Worm (Caenorhabditis elegans): ENCODE data around the gene C31G12.3.
"Not testable (repeated sequence)": the region's sequence is repeated elsewhere in the genome, so short reads cannot be mapped to it uniquely, and the experiment has no call there.

Gene C31G12.3

DNA sequence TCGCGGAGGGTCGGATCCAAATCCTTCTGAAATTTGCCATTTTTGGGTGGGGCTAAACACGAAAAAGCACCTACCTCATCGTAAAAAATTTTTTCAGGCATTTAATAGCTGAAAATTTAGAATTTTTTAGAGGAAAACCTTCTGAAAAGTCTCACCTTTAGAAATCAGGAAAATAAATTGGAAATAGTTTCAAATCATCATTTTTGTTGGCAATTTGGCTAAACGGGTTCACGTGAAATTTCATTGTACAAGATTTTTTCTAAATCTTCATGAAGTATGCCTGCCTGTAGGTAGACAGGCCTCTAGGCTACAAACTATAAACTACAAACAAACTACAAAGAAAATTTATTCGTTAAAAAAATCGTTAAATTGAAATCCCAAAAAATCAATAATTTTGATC lies 16.7 kb upstream of the C31G12.3 start, which contains the start of gene C14A6.7:
Gene C14A6.7, minus strand, starts transcription at position 101 of the 400 bp plus-strand sequence.
- no peak for TF ChIP-seq W03F9.2 (tag; optimal IDR thresholded peaks at IDR 0.05)
- TF ChIP-seq dao-5 (tag; optimal IDR thresholded peaks at IDR 0.05), result no peak
- no peak for TF ChIP-seq him-1 (tag; optimal IDR thresholded peaks at IDR 0.05)

DNA sequence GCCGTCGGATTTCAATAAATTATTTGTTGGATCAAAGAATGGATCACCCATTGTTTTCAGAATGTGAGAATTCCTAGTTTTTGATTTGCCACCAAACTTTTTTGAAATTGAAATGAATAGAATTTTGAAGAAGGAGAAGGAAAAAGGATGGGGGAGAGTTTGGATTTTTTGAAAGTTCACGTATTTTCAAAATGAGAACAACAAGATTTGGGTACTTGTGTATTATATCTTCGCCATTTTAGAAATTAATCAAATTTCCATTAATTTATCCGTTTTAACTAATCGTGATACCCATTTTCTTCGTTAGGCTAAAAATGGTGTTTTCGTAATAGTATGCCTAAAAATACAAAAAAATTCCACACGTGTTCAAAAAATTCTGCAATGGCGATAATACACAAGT lies 13.4 kb upstream of the C31G12.3 start, which contains the start of gene C14A6.8:
Gene C14A6.8, minus strand, starts transcription at position 101 of the 400 bp plus-strand sequence.
- TF ChIP-seq W03F9.2 (tag; optimal IDR thresholded peaks at IDR 0.05), result no peak
- TF ChIP-seq dao-5 (tag; optimal IDR thresholded peaks at IDR 0.05), result no peak
- no peak for TF ChIP-seq him-1 (tag; optimal IDR thresholded peaks at IDR 0.05)

DNA sequence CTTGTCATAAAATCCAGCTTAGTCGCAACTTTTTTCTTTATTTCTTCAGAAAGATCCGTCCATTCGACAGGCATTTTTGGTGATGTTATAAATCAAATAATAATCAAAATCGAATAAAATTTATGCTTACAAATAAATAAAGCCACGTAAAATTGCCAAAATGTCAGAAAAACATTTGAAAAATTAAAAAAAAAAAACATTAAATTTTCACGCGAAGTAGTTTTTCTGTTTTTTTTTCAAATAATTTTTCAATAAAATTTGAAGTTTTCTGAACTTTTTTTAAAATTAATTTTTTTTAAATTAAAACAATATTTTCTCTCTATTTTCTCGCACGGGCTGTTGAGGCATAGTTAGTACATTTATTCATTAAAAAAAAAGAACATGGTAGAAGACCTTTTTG lies 6.4 kb upstream of the C31G12.3 start, which contains the start of gene C31G12.4:
Gene C31G12.4, minus strand, starts transcription at position 101 of the 400 bp plus-strand sequence.
- TF ChIP-seq him-1 (tag; optimal IDR thresholded peaks at IDR 0.05) (no peak), W03F9.2 (tag; optimal IDR thresholded peaks at IDR 0.05) (no peak), dao-5 (tag; optimal IDR thresholded peaks at IDR 0.05) (no peak)

DNA sequence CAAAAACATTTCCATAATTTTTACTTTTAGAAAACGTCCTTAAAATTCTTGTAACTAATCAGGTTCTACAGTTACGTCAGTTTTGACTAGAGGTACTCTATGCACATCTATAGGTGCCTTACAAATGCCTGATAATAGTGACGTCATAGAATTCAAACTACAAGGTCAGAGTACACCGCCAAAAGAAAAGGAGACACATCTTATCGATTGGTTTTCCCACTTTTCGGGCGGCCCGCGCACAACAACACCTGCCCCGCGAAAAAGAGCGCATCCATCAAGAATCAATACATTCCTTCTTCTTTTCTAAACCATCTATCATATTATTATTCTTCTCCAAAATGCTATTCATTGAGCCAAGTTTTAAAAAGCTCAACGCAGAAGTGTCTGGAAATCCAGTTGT lies 5.3 kb upstream of the C31G12.3 start, which contains the start of gene C31G12.1:
Gene C31G12.1, plus strand, starts transcription at position 301 of the 400 bp plus-strand sequence.
- no peak for TF ChIP-seq dao-5 (tag; optimal IDR thresholded peaks at IDR 0.05)
- TF ChIP-seq W03F9.2 (tag; optimal IDR thresholded peaks at IDR 0.05), result no peak
- no peak for TF ChIP-seq him-1 (tag; optimal IDR thresholded peaks at IDR 0.05)

DNA sequence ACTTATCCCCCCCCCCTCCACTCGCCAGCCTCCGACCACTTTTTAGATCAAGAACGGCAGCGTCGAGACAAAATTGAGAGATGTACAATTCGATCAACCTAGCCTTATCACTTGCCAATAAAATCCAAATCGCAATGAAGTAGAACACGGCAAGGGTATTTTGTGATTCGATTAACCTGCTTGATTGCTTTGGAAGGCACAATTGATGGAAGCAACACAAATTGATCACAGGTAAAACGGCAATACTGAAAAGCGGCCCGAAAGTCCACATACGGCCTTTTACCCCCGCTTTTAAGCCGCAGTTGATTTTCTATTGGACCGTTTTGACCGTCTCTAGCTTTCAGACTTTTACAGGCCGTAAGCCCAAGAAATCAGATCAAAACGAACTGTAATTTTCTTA lies 3.3 kb downstream of the C31G12.3 start, which contains the start of gene clec-245:
Gene clec-245, minus strand, starts transcription at position 101 of the 400 bp plus-strand sequence.
- no peak for TF ChIP-seq dao-5 (tag; optimal IDR thresholded peaks at IDR 0.05)
- TF ChIP-seq him-1 (tag; optimal IDR thresholded peaks at IDR 0.05), result no peak
- no peak for TF ChIP-seq W03F9.2 (tag; optimal IDR thresholded peaks at IDR 0.05)

DNA sequence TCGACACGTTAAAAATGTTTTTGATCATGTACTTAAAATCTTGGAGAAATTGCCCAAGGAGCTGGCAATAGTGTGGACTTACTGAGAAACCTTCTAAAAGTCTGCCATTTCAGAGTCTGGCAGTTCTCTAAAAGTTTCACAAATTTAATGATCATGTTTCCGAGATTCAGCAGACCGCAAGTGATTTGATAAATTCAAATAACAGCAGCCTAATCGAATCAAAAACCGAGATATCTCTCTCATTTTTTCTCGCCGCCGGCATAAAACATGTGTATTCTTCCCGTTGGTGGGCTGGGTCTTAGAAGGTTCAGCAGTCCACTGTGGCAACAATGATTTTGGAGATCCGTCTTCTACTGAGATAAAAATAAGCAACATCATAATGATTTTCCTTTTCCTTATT lies 4.2 kb downstream of the C31G12.3 start, which contains the start of gene clec-246:
Gene clec-246, plus strand, starts transcription at position 301 of the 400 bp plus-strand sequence.
- TF ChIP-seq dao-5 (tag; optimal IDR thresholded peaks at IDR 0.05) (no peak), him-1 (tag; optimal IDR thresholded peaks at IDR 0.05) (no peak), W03F9.2 (tag; optimal IDR thresholded peaks at IDR 0.05) (no peak)

DNA sequence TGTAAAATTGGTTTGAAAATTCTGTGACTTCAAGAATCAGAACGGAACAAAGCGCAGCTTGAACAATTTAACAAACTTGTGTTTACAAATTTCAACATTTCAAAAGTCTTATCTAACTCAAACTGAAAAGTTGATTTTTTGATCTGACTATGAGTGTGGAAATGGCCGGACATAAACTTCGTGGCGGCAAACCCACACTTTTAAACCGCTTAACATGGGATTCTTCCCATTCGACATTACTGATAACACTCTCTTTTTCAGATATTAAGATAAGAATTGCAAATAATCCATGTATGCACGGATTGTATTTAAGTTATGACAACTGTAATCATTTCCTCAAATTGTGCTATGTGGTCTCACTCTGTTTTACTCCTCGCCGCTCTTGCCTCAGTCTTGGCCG lies 6.1 kb downstream of the C31G12.3 start, which contains the start of gene clec-42:
Gene clec-42, plus strand, starts transcription at position 285 of the 400 bp plus-strand sequence.
- TF ChIP-seq W03F9.2 (tag; optimal IDR thresholded peaks at IDR 0.05), result no peak
- TF ChIP-seq him-1 (tag; optimal IDR thresholded peaks at IDR 0.05), result no peak
- no peak for TF ChIP-seq dao-5 (tag; optimal IDR thresholded peaks at IDR 0.05)

DNA sequence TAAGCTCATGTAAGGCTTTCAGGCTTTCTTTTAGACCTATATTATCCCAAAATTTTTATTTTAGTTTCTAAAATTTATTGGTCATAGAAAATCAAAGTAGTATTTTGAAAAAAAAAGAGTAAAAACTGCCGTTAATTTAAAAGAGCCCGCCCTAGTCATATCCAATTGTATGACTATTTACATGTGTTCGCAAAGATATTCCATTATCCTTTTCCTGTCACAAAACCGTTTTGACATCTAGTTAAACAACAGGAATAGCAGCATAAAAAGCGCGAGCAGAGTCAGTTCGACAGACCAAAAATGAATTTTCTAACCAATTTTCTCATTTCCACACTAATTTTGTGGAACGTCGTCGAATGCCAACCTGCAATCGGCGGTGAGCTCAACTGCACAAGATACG lies 10.0 kb downstream of the C31G12.3 start, which contains the start of gene F16H6.3:
Gene F16H6.3, plus strand, starts transcription at position 301 of the 400 bp plus-strand sequence.
- TF ChIP-seq dao-5 (tag; optimal IDR thresholded peaks at IDR 0.05) (no peak), W03F9.2 (tag; optimal IDR thresholded peaks at IDR 0.05) (no peak), him-1 (tag; optimal IDR thresholded peaks at IDR 0.05) (no peak)

DNA sequence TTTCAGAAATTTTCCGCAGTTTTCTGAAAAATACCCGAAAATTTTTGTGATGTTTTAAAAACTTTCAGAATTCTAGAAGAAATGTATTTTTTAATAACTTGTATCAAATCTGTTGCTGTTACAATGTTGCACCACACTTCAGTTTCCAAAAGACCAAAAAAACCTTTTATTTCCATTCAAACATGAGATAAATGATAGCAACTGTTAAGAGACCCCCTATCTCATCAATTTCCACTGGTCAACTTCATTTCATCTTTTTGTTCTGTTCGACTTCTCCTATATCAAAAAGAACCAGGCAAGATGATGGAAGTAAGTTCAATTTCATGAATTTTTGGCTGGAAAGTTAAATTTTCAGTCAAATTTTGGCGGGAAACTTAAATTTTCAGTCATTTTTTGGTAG lies 13.4 kb downstream of the C31G12.3 start, which contains the start of gene F16H6.4:
Gene F16H6.4, plus strand, starts transcription at position 301 of the 400 bp plus-strand sequence.
- TF ChIP-seq W03F9.2 (tag; optimal IDR thresholded peaks at IDR 0.05) (no peak), him-1 (tag; optimal IDR thresholded peaks at IDR 0.05) (no peak), dao-5 (tag; optimal IDR thresholded peaks at IDR 0.05) (no peak)

DNA sequence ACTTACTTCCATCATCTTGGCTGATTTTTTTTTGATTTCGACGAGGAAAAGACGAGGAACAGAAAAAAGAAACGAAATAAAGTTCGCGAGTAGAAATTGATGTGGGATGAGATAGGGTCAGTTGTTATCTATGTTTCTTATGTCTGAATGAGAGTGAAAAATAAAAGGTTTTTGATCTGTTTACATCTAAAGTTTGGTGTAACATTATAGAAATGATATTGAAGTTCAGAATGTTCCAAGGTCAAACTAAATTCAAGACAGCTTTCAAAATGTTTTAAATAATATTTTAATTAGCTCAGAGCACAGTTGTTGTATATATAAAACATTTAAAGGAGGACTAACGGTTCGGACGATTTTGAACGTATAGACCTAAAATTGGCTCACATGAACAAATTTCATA lies 24.1 kb downstream of the C31G12.3 start, which contains the start of gene F16H6.7:
Gene F16H6.7, minus strand, starts transcription at position 101 of the 400 bp plus-strand sequence.
- TF ChIP-seq dao-5 (tag; optimal IDR thresholded peaks at IDR 0.05) (no peak), W03F9.2 (tag; optimal IDR thresholded peaks at IDR 0.05) (no peak), him-1 (tag; optimal IDR thresholded peaks at IDR 0.05) (no peak)

DNA sequence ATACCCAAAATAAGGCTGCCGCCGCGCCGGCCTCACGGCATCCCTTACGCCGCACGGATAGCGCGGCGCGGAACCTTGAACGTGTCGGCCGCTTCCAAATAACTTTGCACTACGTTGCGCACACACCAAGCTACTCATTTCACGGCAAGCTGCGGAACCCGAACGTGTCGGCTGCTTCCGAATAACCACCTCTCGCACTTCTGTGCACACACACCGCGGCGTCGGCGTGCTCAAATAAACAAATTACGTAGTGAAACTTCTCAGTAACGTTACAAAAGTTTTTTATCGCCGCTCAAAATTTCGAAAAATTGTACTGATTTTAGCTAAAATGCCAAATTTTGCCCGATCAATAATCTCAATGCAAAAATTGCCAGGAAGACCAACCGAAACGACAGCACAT lies 27.8 kb downstream of the C31G12.3 start:
- no peak for TF ChIP-seq him-1 (tag; optimal IDR thresholded peaks at IDR 0.05)

DNA sequence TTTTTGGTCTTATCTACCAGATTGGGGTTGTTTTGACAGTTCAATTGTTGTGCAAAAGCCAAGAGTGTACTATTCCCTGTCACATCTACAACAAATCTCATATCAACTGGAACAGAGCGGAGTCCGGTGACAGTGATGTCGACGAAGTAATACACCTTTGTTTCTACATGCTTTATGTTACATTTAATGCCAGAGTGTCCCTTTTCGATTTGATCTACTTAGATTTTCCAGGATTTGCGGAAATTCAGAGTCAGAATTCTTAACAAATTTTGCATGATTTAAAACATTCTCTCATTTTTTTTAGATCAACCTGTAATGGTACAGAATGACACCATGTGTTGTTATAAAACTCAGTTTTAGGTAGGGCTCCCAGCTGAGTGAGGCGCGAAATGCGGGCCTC lies 31.2 kb downstream of the C31G12.3 start, which contains the start of gene F16H6.8:
Gene F16H6.8, minus strand, starts transcription at position 101 of the 400 bp plus-strand sequence.
- not testable (repeated sequence) for TF ChIP-seq him-1, W03F9.2, dao-5 (tag; optimal IDR thresholded peaks at IDR 0.05)

DNA sequence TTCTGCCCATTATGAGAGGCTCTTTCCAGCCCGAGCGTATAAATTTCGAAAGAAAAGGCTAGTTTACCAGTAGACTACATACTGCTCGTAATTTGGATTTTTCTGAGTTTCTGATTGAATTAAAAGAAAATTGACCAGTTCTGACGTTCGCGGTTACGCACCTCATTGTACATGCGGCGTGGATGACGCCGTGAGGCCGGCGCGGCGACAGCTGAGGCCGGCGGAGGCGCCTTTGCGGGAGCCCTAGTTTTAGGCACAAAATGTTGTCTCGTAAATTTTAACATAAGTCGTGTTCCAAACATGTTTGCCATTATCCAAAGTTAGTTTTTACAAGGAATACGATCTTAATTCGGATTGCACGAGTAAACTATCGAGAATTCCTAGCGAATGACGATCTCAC lies 31.8 kb downstream of the C31G12.3 start, which contains the start of gene F16H6.9:
Gene F16H6.9, plus strand, starts transcription at position 301 of the 400 bp plus-strand sequence.
- TF ChIP-seq dao-5, W03F9.2, him-1 (tag; optimal IDR thresholded peaks at IDR 0.05): not testable (repeated sequence)

DNA sequence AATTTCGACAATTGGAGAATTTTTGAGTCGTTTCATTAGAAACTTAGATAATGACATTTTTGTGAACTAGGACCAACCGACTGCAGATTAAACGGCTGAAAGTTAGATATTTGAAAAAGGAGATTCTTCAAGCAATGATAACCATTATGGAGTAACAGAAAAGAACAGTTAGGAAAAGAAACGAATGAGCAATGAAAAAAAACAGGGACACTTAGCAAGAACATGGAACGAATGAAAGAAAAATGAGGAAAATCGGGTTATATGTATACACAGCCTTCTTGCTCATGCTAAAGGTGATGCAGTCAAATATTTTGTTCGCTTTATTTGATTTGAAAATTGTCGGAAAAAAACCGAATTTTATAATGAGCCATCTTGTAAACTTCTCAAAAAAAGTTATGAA lies 39.3 kb downstream of the C31G12.3 start, which contains the start of gene F16H6.10:
Gene F16H6.10, minus strand, starts transcription at position 101 of the 400 bp plus-strand sequence.
- TF ChIP-seq dao-5 (tag; optimal IDR thresholded peaks at IDR 0.05) (no peak), W03F9.2 (tag; optimal IDR thresholded peaks at IDR 0.05) (no peak), him-1 (tag; optimal IDR thresholded peaks at IDR 0.05) (no peak)

Measured in whole organism, L4/young adult.